Fruit fly (Drosophila melanogaster) whole organism, embryonic: ENCODE data around the gene Chrac-16.

Experiments
- Asciz ChIP-seq: fragments of 200-800 bp; sonication (Bioruptor generic); optimal IDR thresholded peaks from 2 replicates; lab custom pipeline; 2017; ENCODE audit warnings: missing biosample characterization, mild to moderate bottlenecking, missing genetic modification characterization, missing genetic modification reagents
- CG10274 ChIP-seq: fragments of 200-800 bp; sonication (Bioruptor generic); optimal IDR thresholded peaks from 3 replicates; lab custom pipeline; 2017; ENCODE audit warnings: missing biosample characterization, mild to moderate bottlenecking, missing genetic modification characterization
- CG11085 ChIP-seq: fragments of 200-800 bp; sonication (Bioruptor generic); IDR thresholded peaks from 2 replicates; pipeline ENCODE4 v1.3.6; 2022; ENCODE audit warnings: missing biosample characterization, missing genetic modification characterization
- CG11723 ChIP-seq: fragments of 200-800 bp; sonication (Bioruptor generic); optimal IDR thresholded peaks from 2 replicates; lab custom pipeline; 2017; ENCODE audit warnings: missing biosample characterization, mild to moderate bottlenecking, missing genetic modification characterization
- CG12942 ChIP-seq: fragments of 200-800 bp; sonication (Bioruptor generic); optimal IDR thresholded peaks from 3 replicates; lab custom pipeline; 2016; ENCODE audit warnings: missing biosample characterization, missing genetic modification characterization
- CG13424 ChIP-seq: fragments of 200-800 bp; sonication (Bioruptor generic); optimal IDR thresholded peaks from 2 replicates; lab custom pipeline; 2019; ENCODE audit warnings: missing biosample characterization, mild to moderate bottlenecking, missing genetic modification characterization, moderate library complexity
- CG16863 ChIP-seq: fragments of 200-800 bp; sonication (Bioruptor generic); optimal IDR thresholded peaks from 3 replicates; lab custom pipeline; 2016; ENCODE audit warnings: missing biosample characterization, missing genetic modification characterization
- CG1792 ChIP-seq: fragments of 200-800 bp; sonication (Bioruptor generic); optimal IDR thresholded peaks from 2 replicates; lab custom pipeline; 2016; ENCODE audit warnings: missing biosample characterization, missing genetic modification characterization
- CG18262 ChIP-seq: fragments of 200-800 bp; optimal IDR thresholded peaks from 3 replicates; lab custom pipeline; 2019; ENCODE audit warnings: missing biosample characterization, mild to moderate bottlenecking, missing genetic modification characterization, moderate library complexity
- CG2120 ChIP-seq: fragments of 200-800 bp; sonication (Bioruptor generic); optimal IDR thresholded peaks from 3 replicates; lab custom pipeline; 2016; ENCODE audit warnings: missing biosample characterization, missing genetic modification characterization
- CG2199 ChIP-seq: fragments of 200-800 bp; sonication (Bioruptor generic); IDR thresholded peaks from 3 replicates; pipeline ENCODE4 v1.3.6; 2022; ENCODE audit warnings: missing biosample characterization, missing genetic modification characterization
- CG43689 ChIP-seq: fragments of 200-800 bp; sonication (Bioruptor generic); IDR thresholded peaks from 2 replicates; pipeline ENCODE4 v1.3.6; 2022; ENCODE audit warnings: missing biosample characterization, missing genetic modification characterization
- CG4730 ChIP-seq: fragments of 200-800 bp; sonication (Bioruptor generic); IDR thresholded peaks from 2 replicates; pipeline ENCODE4 v1.3.6; 2022; ENCODE audit warnings: missing biosample characterization, missing genetic modification characterization
- CG4854 ChIP-seq: fragments of 200-800 bp; sonication (Bioruptor generic); optimal IDR thresholded peaks from 2 replicates; lab custom pipeline; 2016; ENCODE audit warnings: missing biosample characterization, missing genetic modification characterization, inconsistent platforms
- CG5245 ChIP-seq: fragments of 200-800 bp; sonication (Bioruptor generic); optimal IDR thresholded peaks from 3 replicates; lab custom pipeline; 2016; ENCODE audit warnings: missing biosample characterization, missing genetic modification characterization
- CG6254 ChIP-seq: fragments of 200-800 bp; sonication (Bioruptor generic); optimal IDR thresholded peaks from 3 replicates; lab custom pipeline; 2017; ENCODE audit warnings: mild to moderate bottlenecking, missing biosample characterization, missing genetic modification reagents, missing genetic modification characterization
- CG8388 ChIP-seq: fragments of 200-800 bp; sonication (Bioruptor generic); optimal IDR thresholded peaks from 2 replicates; lab custom pipeline; 2019; ENCODE audit warnings: missing biosample characterization, mild to moderate bottlenecking, missing genetic modification characterization, moderate library complexity
- CG9215 ChIP-seq: fragments of 200-800 bp; sonication (Bioruptor generic); IDR thresholded peaks from 2 replicates; pipeline ENCODE4 v1.3.6; 2022; ENCODE audit warnings: missing biosample characterization, missing genetic modification characterization
- CG9727 ChIP-seq: fragments of 200-800 bp; sonication (Bioruptor generic); optimal IDR thresholded peaks from 3 replicates; lab custom pipeline; 2017; ENCODE audit warnings: missing biosample characterization, mild to moderate bottlenecking, missing genetic modification characterization
- CG9797 ChIP-seq: fragments of 200-800 bp; sonication (Bioruptor generic); optimal IDR thresholded peaks from 3 replicates; lab custom pipeline; 2018; ENCODE audit warnings: missing biosample characterization, mild to moderate bottlenecking, missing genetic modification characterization
- CoRest ChIP-seq: fragments of 200-800 bp; sonication (Bioruptor generic); optimal IDR thresholded peaks from 3 replicates; lab custom pipeline; 2018; ENCODE audit warnings: missing biosample characterization, mild to moderate bottlenecking, missing genetic modification characterization, moderate library complexity
- Deaf1 ChIP-seq: fragments of 200-800 bp; optimal IDR thresholded peaks from 3 replicates; lab custom pipeline; 2019; ENCODE audit warnings: missing biosample characterization, mild to moderate bottlenecking, missing genetic modification characterization, moderate library complexity
- Dp ChIP-seq: fragments of 200-800 bp; sonication (Bioruptor generic); optimal IDR thresholded peaks from 2 replicates; lab custom pipeline; 2018; ENCODE audit warnings: missing biosample characterization, mild to moderate bottlenecking, missing genetic modification characterization, moderate library complexity
- HLH4C ChIP-seq: fragments of 200-800 bp; sonication (Bioruptor generic); IDR thresholded peaks from 3 replicates; pipeline ENCODE4 v1.3.6; 2022; ENCODE audit warnings: missing biosample characterization, missing genetic modification characterization; ENCODE audit not compliant: partially characterized antibody
- HmgD ChIP-seq: fragments of 200-800 bp; sonication (Bioruptor generic); optimal IDR thresholded peaks from 3 replicates; lab custom pipeline; 2016; ENCODE audit warnings: missing biosample characterization, missing genetic modification characterization
- Lim3 ChIP-seq: fragments of 200-800 bp; sonication (Bioruptor generic); IDR thresholded peaks from 2 replicates; pipeline ENCODE4 v1.3.6; 2022; ENCODE audit warnings: missing biosample characterization, missing genetic modification characterization
- MBD-R2 ChIP-seq: fragments of 200-800 bp; sonication (Bioruptor generic); IDR thresholded peaks from 2 replicates; pipeline ENCODE4 v1.3.6; 2022; ENCODE audit warnings: missing biosample characterization, missing genetic modification characterization
- MESR4 ChIP-seq: fragments of 200-800 bp; sonication (Bioruptor generic); optimal IDR thresholded peaks from 2 replicates; lab custom pipeline; 2018; ENCODE audit warnings: missing biosample characterization, mild to moderate bottlenecking, missing genetic modification characterization, moderate library complexity
- Optix ChIP-seq: fragments of 200-800 bp; sonication (Bioruptor generic); IDR thresholded peaks from 3 replicates; pipeline ENCODE4 v1.3.6; 2022; ENCODE audit warnings: missing biosample characterization, missing genetic modification characterization
- Sry-β ChIP-seq: fragments of 200-800 bp; sonication (Bioruptor generic); optimal IDR thresholded peaks from 2 replicates; lab custom pipeline; 2018; ENCODE audit warnings: missing biosample characterization, mild to moderate bottlenecking, missing genetic modification characterization, moderate library complexity
- Ssrp ChIP-seq: fragments of 200-800 bp; sonication (Bioruptor generic); optimal IDR thresholded peaks from 2 replicates; lab custom pipeline; 2018; ENCODE audit warnings: missing biosample characterization, mild to moderate bottlenecking, missing genetic modification characterization, moderate library complexity
- Usf ChIP-seq: fragments of 200-800 bp; sonication (Bioruptor generic); optimal IDR thresholded peaks from 2 replicates; lab custom pipeline; 2017; ENCODE audit warnings: missing genotype, missing biosample characterization, missing genetic modification characterization
- ara ChIP-seq: fragments of 200-800 bp; sonication (Bioruptor generic); IDR thresholded peaks from 2 replicates; pipeline ENCODE4 v1.3.6; 2022; ENCODE audit warnings: missing biosample characterization, missing genetic modification characterization
- chif ChIP-seq, 2 experiments: fragments of 200-800 bp; sonication (Bioruptor generic); optimal IDR thresholded peaks; 3 replicates each; lab custom pipeline; 2016; ENCODE audit warnings: missing biosample characterization in 2 of 2, missing genetic modification characterization in 2 of 2
- gem ChIP-seq: fragments of 200-800 bp; sonication (Bioruptor generic); optimal IDR thresholded peaks from 2 replicates; lab custom pipeline; 2019; ENCODE audit warnings: missing biosample characterization, mild to moderate bottlenecking, missing genetic modification characterization, moderate library complexity
- grau ChIP-seq: fragments of 200-800 bp; optimal IDR thresholded peaks from 3 replicates; lab custom pipeline; 2019; ENCODE audit warnings: missing biosample characterization, mild to moderate bottlenecking, missing genetic modification characterization, moderate library complexity
- gsb ChIP-seq: fragments of 200-800 bp; sonication (Bioruptor generic); IDR thresholded peaks from 2 replicates; pipeline ENCODE4 v1.3.6; 2022; ENCODE audit warnings: missing biosample characterization, missing genetic modification characterization
- gt ChIP-seq: fragments of 200-800 bp; sonication (Bioruptor generic); IDR thresholded peaks from 2 replicates; pipeline ENCODE4 v1.3.6; 2022; ENCODE audit warnings: missing biosample characterization, missing genetic modification characterization
- inv ChIP-seq: fragments of 200-800 bp; sonication (Bioruptor generic); IDR thresholded peaks from 2 replicates; pipeline ENCODE4 v1.3.6; 2022; ENCODE audit warnings: missing biosample characterization, missing genetic modification characterization; ENCODE audit not compliant: partially characterized antibody
- jing ChIP-seq: fragments of 200-800 bp; sonication (Bioruptor generic); optimal IDR thresholded peaks from 2 replicates; lab custom pipeline; 2018; ENCODE audit warnings: missing biosample characterization, mild to moderate bottlenecking, missing genetic modification characterization
- klu ChIP-seq: fragments of 200-800 bp; sonication (Bioruptor generic); IDR thresholded peaks from 2 replicates; pipeline ENCODE4 v1.3.6; 2022; ENCODE audit warnings: missing biosample characterization, missing genetic modification characterization
- knrl ChIP-seq: fragments of 200-800 bp; sonication (Bioruptor generic); IDR thresholded peaks from 3 replicates; pipeline ENCODE4 v1.3.6; 2022; ENCODE audit warnings: missing biosample characterization, missing genetic modification characterization; ENCODE audit not compliant: partially characterized antibody
- luna ChIP-seq: fragments of 200-800 bp; sonication (Bioruptor generic); optimal IDR thresholded peaks from 2 replicates; lab custom pipeline; 2016; ENCODE audit warnings: missing biosample characterization, missing genetic modification characterization
- nom ChIP-seq: fragments of 200-800 bp; sonication (Bioruptor generic); optimal IDR thresholded peaks from 2 replicates; lab custom pipeline; 2017; ENCODE audit warnings: missing biosample characterization, missing genetic modification characterization, mild to moderate bottlenecking, moderate library complexity, missing genetic modification reagents
- tgo ChIP-seq: fragments of 200-800 bp; sonication (Bioruptor generic); IDR thresholded peaks from 3 replicates; pipeline ENCODE4 v1.3.6; 2022; ENCODE audit warnings: missing biosample characterization, missing genetic modification characterization
- tio ChIP-seq: fragments of 200-800 bp; sonication (Bioruptor generic); optimal IDR thresholded peaks from 2 replicates; lab custom pipeline; 2017; ENCODE audit warnings: missing biosample characterization, missing genetic modification characterization, inconsistent platforms
- tna ChIP-seq: fragments of 200-800 bp; sonication (Bioruptor generic); IDR thresholded peaks from 2 replicates; pipeline ENCODE4 v1.3.6; 2022; ENCODE audit warnings: missing biosample characterization, missing genetic modification characterization; ENCODE audit not compliant: partially characterized antibody
- tx ChIP-seq: fragments of 200-800 bp; sonication (Bioruptor generic); optimal IDR thresholded peaks from 2 replicates; lab custom pipeline; 2016; ENCODE audit warnings: missing biosample characterization, missing genetic modification characterization
- z ChIP-seq: fragments of 200-800 bp; sonication (Bioruptor generic); IDR thresholded peaks from 3 replicates; pipeline ENCODE4 v1.3.6; 2022; ENCODE audit warnings: missing biosample characterization, missing genetic modification characterization

The Chrac-16 gene

dm6 chrX:12003437-12004394 is 14.0 kb downstream of the Chrac-16 start, which contains the start of gene fw (continued):
- TF ChIP-seq jing (GFP tag; lab: Kevin White, UChicago) = no peak
- TF ChIP-seq tx (GFP tag; lab: Kevin White, UChicago) = no peak
- no peak for TF ChIP-seq knrl
- TF ChIP-seq gt (GFP tag; lab: Robert Waterston, UW) = no peak
- TF ChIP-seq Sry-β (GFP tag; lab: Kevin White, UChicago) = no peak
- no peak for TF ChIP-seq CG5245
- TF ChIP-seq CG18262 (tag; lab: Kevin White, UChicago) = no peak
- TF ChIP-seq CG13424 (tag; lab: Kevin White, UChicago) = no peak
- TF ChIP-seq klu (GFP tag; lab: Robert Waterston, UW) = no peak
- TF ChIP-seq Dp (GFP tag; lab: Kevin White, UChicago) = no peak
- TF ChIP-seq CG6254 (GFP tag; lab: Kevin White, UChicago) = no peak
- TF ChIP-seq tio (GFP tag; lab: Kevin White, UChicago) = no peak
- TF ChIP-seq CG4854 (GFP tag; lab: Kevin White, UChicago) = no peak
- peak in 1 of 2 experiments; percentile 26 for TF ChIP-seq chif (GFP tag; optimal IDR thresholded peaks at IDR 0.05; lab: Kevin White, UChicago)
- no peak for TF ChIP-seq CG1792 (GFP tag; lab: Kevin White, UChicago)
- TF ChIP-seq z (GFP tag; lab: Robert Waterston, UW) = no peak
- peak; percentile 39 for TF ChIP-seq CG16863 (GFP tag; lab: Kevin White, UChicago)
- TF ChIP-seq gem (tag; lab: Kevin White, UChicago) = peak; percentile 50
- TF ChIP-seq HmgD (GFP tag; lab: Kevin White, UChicago) = no peak
- TF ChIP-seq nom (GFP tag; lab: Kevin White, UChicago) = no peak
- no peak for TF ChIP-seq grau
- no peak for TF ChIP-seq CG9215 (GFP tag; lab: Robert Waterston, UW)
- peak; percentile 61; the same call in 1 of the 2 replicates for TF ChIP-seq ara (GFP tag; lab: Robert Waterston, UW)
- no peak for TF ChIP-seq CG8388 (GFP tag; lab: Kevin White, UChicago)
- no peak for TF ChIP-seq tna
- TF ChIP-seq CG43689 (GFP tag; lab: Robert Waterston, UW) = no peak
- TF ChIP-seq CG2120 (GFP tag; lab: Kevin White, UChicago) = peak; percentile 35
- no peak for TF ChIP-seq CG9727 (GFP tag; lab: Kevin White, UChicago)
- TF ChIP-seq luna = no peak
- no peak for TF ChIP-seq HLH4C (GFP tag; lab: Robert Waterston, UW)
- TF ChIP-seq CoRest (tag; lab: Kevin White, UChicago) = no peak
- no peak for TF ChIP-seq Asciz (GFP tag; lab: Kevin White, UChicago)
- no peak for TF ChIP-seq gsb (GFP tag; lab: Robert Waterston, UW)
- TF ChIP-seq Usf (GFP tag; lab: Kevin White, UChicago) = no peak
- no peak for TF ChIP-seq CG10274
- TF ChIP-seq CG12942 (GFP tag; lab: Kevin White, UChicago) = no peak
- no peak for TF ChIP-seq Lim3
- peak; percentile 99 for TF ChIP-seq Deaf1 (tag; lab: Kevin White, UChicago)
- TF ChIP-seq MBD-R2 = no peak
- TF ChIP-seq CG11723 (GFP tag; lab: Kevin White, UChicago) = no peak
- TF ChIP-seq CG4730 (GFP tag; lab: Robert Waterston, UW) = no peak
- no peak for TF ChIP-seq CG11085
- no peak for TF ChIP-seq MESR4 (GFP tag; lab: Kevin White, UChicago)
- TF ChIP-seq CG9797 (GFP tag; lab: Kevin White, UChicago) = no peak
- peak; percentile 54; the same call in 1 of the 3 replicates for TF ChIP-seq Optix
- no peak for TF ChIP-seq CG2199
- no peak for TF ChIP-seq Ssrp (tag; lab: Kevin White, UChicago)
- no peak for TF ChIP-seq inv (GFP tag; lab: Robert Waterston, UW)
- peak; percentile 45; the same call in 2 of the 3 replicates for TF ChIP-seq tgo
